Fruit fly (Drosophila melanogaster) whole organism, embryonic: ENCODE results near the gene Tfb5.
A peak's percentile ranks its signal among the peaks of the same experiment; 100 is the strongest.

Source experiments
- Abd-B ChIP-seq: fragments of 200-800 bp; sonication (Bioruptor generic); optimal IDR thresholded peaks from 2 replicates; lab custom pipeline; 2018; ENCODE audit warnings: missing biosample characterization, mild to moderate bottlenecking, missing genetic modification characterization, moderate library complexity
- Antp ChIP-seq: fragments of 200-800 bp; sonication (Bioruptor generic); optimal IDR thresholded peaks from 3 replicates; lab custom pipeline; 2016; ENCODE audit warnings: missing biosample characterization, missing genetic modification characterization
- Atf3 ChIP-seq: fragments of 200-800 bp; sonication (Bioruptor generic); optimal IDR thresholded peaks from 3 replicates; lab custom pipeline; 2016; ENCODE audit warnings: missing biosample characterization, missing genetic modification characterization
- Blimp-1 ChIP-seq: fragments of 200-800 bp; sonication (Bioruptor generic); optimal IDR thresholded peaks from 3 replicates; lab custom pipeline; 2018; ENCODE audit warnings: missing biosample characterization, missing genetic modification characterization, mild to moderate bottlenecking, moderate library complexity, missing genetic modification reagents
- CG11456 ChIP-seq: fragments of 200-800 bp; sonication (Bioruptor generic); IDR thresholded peaks from 3 replicates; pipeline ENCODE4 v1.3.6; 2022; ENCODE audit warnings: missing biosample characterization, missing genetic modification characterization
- CG11504 ChIP-seq: fragments of 200-800 bp; sonication (Bioruptor generic); optimal IDR thresholded peaks from 3 replicates; lab custom pipeline; 2019; ENCODE audit warnings: missing biosample characterization, mild to moderate bottlenecking, missing genetic modification characterization, moderate library complexity
- CG12659 ChIP-seq: fragments of 200-800 bp; sonication (Bioruptor generic); optimal IDR thresholded peaks from 3 replicates; lab custom pipeline; 2017; ENCODE audit warnings: mild to moderate bottlenecking, missing biosample characterization, missing genetic modification reagents, missing genetic modification characterization
- CG14860 ChIP-seq: fragments of 200-800 bp; sonication (Bioruptor generic); IDR thresholded peaks from 3 replicates; pipeline ENCODE4 v1.3.6; 2022; ENCODE audit warnings: missing biosample characterization, missing genetic modification characterization; ENCODE audit not compliant: partially characterized antibody
- CG1602 ChIP-seq: fragments of 200-800 bp; sonication (Bioruptor generic); optimal IDR thresholded peaks from 3 replicates; lab custom pipeline; 2016; ENCODE audit warnings: missing biosample characterization, missing genetic modification characterization
- CG16863 ChIP-seq: fragments of 200-800 bp; sonication (Bioruptor generic); optimal IDR thresholded peaks from 3 replicates; lab custom pipeline; 2016; ENCODE audit warnings: missing biosample characterization, missing genetic modification characterization
- CG17829 ChIP-seq: fragments of 200-800 bp; optimal IDR thresholded peaks from 2 replicates; lab custom pipeline; 2019; ENCODE audit warnings: missing biosample characterization, mild to moderate bottlenecking, missing genetic modification characterization, moderate library complexity
- CG18262 ChIP-seq: fragments of 200-800 bp; optimal IDR thresholded peaks from 3 replicates; lab custom pipeline; 2019; ENCODE audit warnings: missing biosample characterization, mild to moderate bottlenecking, missing genetic modification characterization, moderate library complexity
- CG18599 ChIP-seq: fragments of 200-800 bp; sonication (Bioruptor generic); optimal IDR thresholded peaks from 3 replicates; lab custom pipeline; 2017; ENCODE audit warnings: missing biosample characterization, missing genetic modification characterization, mild to moderate bottlenecking, moderate library complexity, missing genetic modification reagents
- CG2678 ChIP-seq: fragments of 200-800 bp; sonication (Bioruptor generic); optimal IDR thresholded peaks from 3 replicates; lab custom pipeline; 2019; ENCODE audit warnings: missing biosample characterization, mild to moderate bottlenecking, missing genetic modification characterization, moderate library complexity
- CG32767 ChIP-seq: fragments of 200-800 bp; sonication (Bioruptor generic); IDR thresholded peaks from 2 replicates; pipeline ENCODE4 v1.3.6; 2022; ENCODE audit warnings: missing biosample characterization, missing genetic modification characterization
- CG3407 ChIP-seq: fragments of 200-800 bp; sonication (Bioruptor generic); optimal IDR thresholded peaks from 2 replicates; lab custom pipeline; 2018; ENCODE audit warnings: missing biosample characterization, mild to moderate bottlenecking, missing genetic modification characterization
- CG34376 ChIP-seq: fragments of 200-800 bp; sonication (Bioruptor generic); optimal IDR thresholded peaks from 2 replicates; lab custom pipeline; 2018; ENCODE audit warnings: missing biosample characterization, mild to moderate bottlenecking, missing genetic modification characterization
- CG4282 ChIP-seq: fragments of 200-800 bp; sonication (Bioruptor generic); optimal IDR thresholded peaks from 2 replicates; lab custom pipeline; 2016; ENCODE audit warnings: missing biosample characterization, missing genetic modification characterization
- CG4360 ChIP-seq: fragments of 200-800 bp; sonication (Bioruptor generic); IDR thresholded peaks from 2 replicates; pipeline ENCODE4 v1.3.6; 2022; ENCODE audit warnings: missing biosample characterization, missing genetic modification characterization
- CG4424 ChIP-seq: fragments of 200-800 bp; sonication (Bioruptor generic); optimal IDR thresholded peaks from 3 replicates; lab custom pipeline; 2016; ENCODE audit warnings: missing biosample characterization, missing genetic modification characterization
- CG6689 ChIP-seq: fragments of 200-800 bp; sonication (Bioruptor generic); IDR thresholded peaks from 2 replicates; pipeline ENCODE4 v1.3.6; 2022; ENCODE audit warnings: missing biosample characterization, missing genetic modification characterization
- CG7357 ChIP-seq: fragments of 200-800 bp; sonication (Bioruptor generic); IDR thresholded peaks from 3 replicates; pipeline ENCODE4 v1.3.6; 2022; ENCODE audit warnings: missing biosample characterization, missing genetic modification characterization
- CG7556 ChIP-seq: fragments of 200-800 bp; sonication (Bioruptor generic); optimal IDR thresholded peaks from 2 replicates; lab custom pipeline; 2017; ENCODE audit warnings: missing biosample characterization, mild to moderate bottlenecking, missing genetic modification characterization
- CG8944 ChIP-seq: fragments of 200-800 bp; sonication (Bioruptor generic); optimal IDR thresholded peaks from 3 replicates; lab custom pipeline; 2016; ENCODE audit warnings: missing biosample characterization, missing genetic modification characterization
- Doc3 ChIP-seq: fragments of 200-800 bp; sonication (Bioruptor generic); IDR thresholded peaks from 3 replicates; pipeline ENCODE4 v1.3.6; 2022; ENCODE audit warnings: missing biosample characterization, missing genetic modification characterization; ENCODE audit not compliant: partially characterized antibody
- HLH4C ChIP-seq: fragments of 200-800 bp; sonication (Bioruptor generic); IDR thresholded peaks from 3 replicates; pipeline ENCODE4 v1.3.6; 2022; ENCODE audit warnings: missing biosample characterization, missing genetic modification characterization; ENCODE audit not compliant: partially characterized antibody
- HLHmδ ChIP-seq: fragments of 200-800 bp; sonication (Bioruptor generic); optimal IDR thresholded peaks from 2 replicates; lab custom pipeline; 2018; ENCODE audit warnings: missing biosample characterization, mild to moderate bottlenecking, missing genetic modification characterization, moderate library complexity
- HmgD ChIP-seq: fragments of 200-800 bp; sonication (Bioruptor generic); optimal IDR thresholded peaks from 3 replicates; lab custom pipeline; 2016; ENCODE audit warnings: missing biosample characterization, missing genetic modification characterization
- Hmx ChIP-seq: fragments of 200-800 bp; sonication (Bioruptor generic); optimal IDR thresholded peaks from 2 replicates; lab custom pipeline; 2016; ENCODE audit warnings: missing biosample characterization, missing genetic modification characterization
- Hr51 ChIP-seq, 2 experiments: fragments of 200-800 bp; sonication (Bioruptor generic); optimal IDR thresholded peaks; 2 replicates in 1 of 2; 3 replicates in 1 of 2; lab custom pipeline; 2016 to 2018; ENCODE audit warnings: missing biosample characterization in 2 of 2, missing genetic modification characterization in 2 of 2, mild to moderate bottlenecking in 1 of 2, moderate library complexity in 1 of 2
- Meics ChIP-seq: fragments of 200-800 bp; sonication (Bioruptor generic); optimal IDR thresholded peaks from 2 replicates; lab custom pipeline; 2017; ENCODE audit warnings: missing biosample characterization, mild to moderate bottlenecking, missing genetic modification characterization
- NC2β ChIP-seq: fragments of 200-800 bp; sonication (Bioruptor generic); optimal IDR thresholded peaks from 2 replicates; lab custom pipeline; 2016; ENCODE audit warnings: missing biosample characterization, missing genetic modification characterization
- Nf-YA ChIP-seq: fragments of 200-800 bp; sonication (Bioruptor generic); IDR thresholded peaks from 2 replicates; pipeline ENCODE4 v1.3.6; 2022; ENCODE audit warnings: missing biosample characterization, missing genetic modification characterization
- Opbp ChIP-seq: fragments of 200-800 bp; sonication (Bioruptor generic); IDR thresholded peaks from 3 replicates; pipeline ENCODE4 v1.3.6; 2022; ENCODE audit warnings: missing biosample characterization, missing genetic modification characterization; ENCODE audit not compliant: partially characterized antibody
- abd-A ChIP-seq: fragments of 200-800 bp; sonication (Bioruptor generic); optimal IDR thresholded peaks from 3 replicates; lab custom pipeline; 2019; ENCODE audit warnings: missing biosample characterization, mild to moderate bottlenecking, missing genetic modification characterization, moderate library complexity
- chm ChIP-seq: fragments of 200-800 bp; sonication (Bioruptor generic); IDR thresholded peaks from 2 replicates; pipeline ENCODE4 v1.3.6; 2022; ENCODE audit warnings: missing biosample characterization, missing genetic modification characterization
- chn ChIP-seq: fragments of 200-800 bp; sonication (Bioruptor generic); optimal IDR thresholded peaks from 2 replicates; lab custom pipeline; 2016; ENCODE audit warnings: missing biosample characterization, missing genetic modification characterization
- da ChIP-seq: fragments of 200-800 bp; sonication (Bioruptor generic); optimal IDR thresholded peaks from 2 replicates; lab custom pipeline; 2016; ENCODE audit warnings: missing biosample characterization, missing genetic modification characterization
- en ChIP-seq: fragments of 200-800 bp; sonication (Bioruptor generic); optimal IDR thresholded peaks from 2 replicates; lab custom pipeline; 2016; ENCODE audit warnings: missing biosample characterization, missing genetic modification characterization
- ewg ChIP-seq: fragments of 200-800 bp; sonication (Bioruptor generic); optimal IDR thresholded peaks from 3 replicates; lab custom pipeline; 2017; ENCODE audit warnings: mild to moderate bottlenecking, missing biosample characterization, missing genetic modification reagents, missing genetic modification characterization
- fd3F ChIP-seq: fragments of 200-800 bp; sonication (Bioruptor generic); optimal IDR thresholded peaks from 2 replicates; lab custom pipeline; 2018; ENCODE audit warnings: missing biosample characterization, mild to moderate bottlenecking, missing genetic modification characterization, moderate library complexity
- gsb ChIP-seq: fragments of 200-800 bp; sonication (Bioruptor generic); IDR thresholded peaks from 2 replicates; pipeline ENCODE4 v1.3.6; 2022; ENCODE audit warnings: missing biosample characterization, missing genetic modification characterization
- gsb-n ChIP-seq: fragments of 200-800 bp; sonication (Bioruptor generic); optimal IDR thresholded peaks from 3 replicates; lab custom pipeline; 2018; ENCODE audit warnings: missing biosample characterization, mild to moderate bottlenecking, missing genetic modification characterization
- insv ChIP-seq, 2 experiments: fragments of 200-800 bp; sonication (Bioruptor generic); optimal IDR thresholded peaks; 3 replicates each; lab custom pipeline; 2016 to 2018; ENCODE audit warnings: missing biosample characterization in 2 of 2, missing genetic modification characterization in 2 of 2
- inv ChIP-seq: fragments of 200-800 bp; sonication (Bioruptor generic); IDR thresholded peaks from 2 replicates; pipeline ENCODE4 v1.3.6; 2022; ENCODE audit warnings: missing biosample characterization, missing genetic modification characterization; ENCODE audit not compliant: partially characterized antibody
- lilli ChIP-seq: fragments of 200-800 bp; sonication (Bioruptor generic); optimal IDR thresholded peaks from 3 replicates; lab custom pipeline; 2016; ENCODE audit warnings: missing biosample characterization, missing genetic modification characterization
- mirr ChIP-seq: fragments of 200-800 bp; sonication (Bioruptor generic); optimal IDR thresholded peaks from 3 replicates; lab custom pipeline; 2018; ENCODE audit warnings: missing biosample characterization, mild to moderate bottlenecking, missing genetic modification characterization
- tx ChIP-seq: fragments of 200-800 bp; sonication (Bioruptor generic); optimal IDR thresholded peaks from 2 replicates; lab custom pipeline; 2016; ENCODE audit warnings: missing biosample characterization, missing genetic modification characterization
- wek ChIP-seq: fragments of 200-800 bp; sonication (Bioruptor generic); optimal IDR thresholded peaks from 3 replicates; lab custom pipeline; 2018; ENCODE audit warnings: missing biosample characterization, mild to moderate bottlenecking, missing genetic modification characterization, moderate library complexity
- yki ChIP-seq: fragments of >200 bp; optimal IDR thresholded peaks from 3 replicates; lab custom pipeline; 2018

The Tfb5 gene

DNA sequence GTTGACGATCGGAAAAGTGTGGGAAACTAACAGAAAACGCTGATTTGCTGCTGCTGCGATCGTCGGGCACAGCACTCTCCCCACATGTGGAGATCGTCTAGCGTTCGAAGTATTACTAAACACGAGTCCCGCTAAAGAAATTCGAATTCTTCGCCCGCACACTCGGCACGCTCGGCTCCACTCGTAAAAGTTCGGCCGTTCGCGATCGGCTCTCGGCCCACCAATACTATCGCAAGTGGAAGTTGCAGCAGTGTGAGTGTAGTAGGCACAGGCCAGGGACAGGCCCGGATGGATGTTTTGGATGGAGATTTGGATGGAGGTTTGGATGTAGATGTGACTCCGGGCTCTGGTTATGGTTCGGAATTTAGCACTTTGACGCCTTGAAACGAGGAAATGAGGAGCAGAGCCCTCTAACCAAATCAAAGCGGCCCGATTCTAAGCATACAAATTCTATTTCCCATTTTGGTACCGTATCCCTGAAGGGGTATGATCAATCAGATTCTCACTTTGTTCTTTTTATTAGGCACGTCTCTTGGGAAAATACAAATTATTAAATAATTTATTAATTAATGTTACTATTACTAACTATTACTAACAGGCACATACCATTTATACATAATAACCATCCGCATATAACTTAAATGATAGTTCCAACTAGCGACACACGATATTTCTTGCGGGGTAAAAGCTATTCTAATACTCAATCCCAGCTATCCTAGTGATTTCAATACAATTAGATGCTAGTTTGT, 16.9 kb upstream of the Tfb5 start (continued):
- TF ChIP-seq Meics (GFP tag; lab: Kevin White, UChicago) (no peak), chn (GFP tag; lab: Kevin White, UChicago) (no peak), wek (GFP tag; lab: Kevin White, UChicago) (no peak), CG18262 (tag; lab: Kevin White, UChicago) (peak; percentile 0), CG4360 (GFP tag; lab: Robert Waterston, UW) (no peak), tx (no peak), lilli (GFP tag; lab: Kevin White, UChicago) (peak; percentile 9), HLH4C (GFP tag; lab: Robert Waterston, UW) (no peak), da (GFP tag; lab: Kevin White, UChicago) (no peak), HmgD (no peak), CG3407 (GFP tag; lab: Kevin White, UChicago) (no peak), ewg (GFP tag; lab: Kevin White, UChicago) (no peak), CG11456 (GFP tag; lab: Robert Waterston, UW) (no peak), CG11504 (tag; lab: Kevin White, UChicago) (peak; percentile 11), CG7357 (GFP tag; lab: Robert Waterston, UW) (no peak), insv (GFP tag; optimal IDR thresholded peaks at IDR 0.05; lab: Kevin White, UChicago) (no peak), CG4282 (GFP tag; lab: Kevin White, UChicago) (no peak), CG1602 (GFP tag; lab: Kevin White, UChicago) (no peak), en (GFP tag; lab: Kevin White, UChicago) (no peak), HLHmδ (GFP tag; lab: Kevin White, UChicago) (no peak), Blimp-1 (no peak), yki (no peak), abd-A (no peak), gsb (GFP tag; lab: Robert Waterston, UW) (no peak), CG32767 (GFP tag; lab: Robert Waterston, UW) (no peak), Abd-B (GFP tag; lab: Kevin White, UChicago) (no peak), CG8944 (GFP tag; lab: Kevin White, UChicago) (no peak), mirr (GFP tag; lab: Kevin White, UChicago) (no peak), CG6689 (GFP tag; lab: Robert Waterston, UW) (no peak), gsb-n (tag; lab: Kevin White, UChicago) (no peak), CG17829 (tag; lab: Kevin White, UChicago) (no peak), CG12659 (GFP tag; lab: Kevin White, UChicago) (no peak), inv (GFP tag; lab: Robert Waterston, UW) (no peak), chm (GFP tag; lab: Robert Waterston, UW) (no peak), NC2β (GFP tag; lab: Kevin White, UChicago) (no peak), fd3F (GFP tag; lab: Kevin White, UChicago) (no peak), Antp (no peak), Opbp (GFP tag; lab: Robert Waterston, UW) (no peak), CG2678 (peak; percentile 32), Nf-YA (GFP tag; lab: Robert Waterston, UW) (no peak), CG14860 (no peak), Doc3 (GFP tag; lab: Robert Waterston, UW) (0 out of 3 replicates have a peak, but pooled peaks have one; percentile 30), CG16863 (GFP tag; lab: Kevin White, UChicago) (no peak), CG4424 (GFP tag; lab: Kevin White, UChicago) (no peak), CG34376 (GFP tag; lab: Kevin White, UChicago) (peak; percentile 95), Hr51 (GFP tag; optimal IDR thresholded peaks at IDR 0.05; lab: Kevin White, UChicago) (peak in 1 of 2 experiments; percentile 0), Atf3 (GFP tag; lab: Kevin White, UChicago) (no peak), Hmx (GFP tag; lab: Kevin White, UChicago) (no peak), CG18599 (GFP tag; lab: Kevin White, UChicago) (peak; percentile 8), CG7556 (GFP tag; lab: Kevin White, UChicago) (no peak)
